Fruit fly (Drosophila melanogaster): ENCODE results near the gene klu.

The klu gene

dm6 chr3L:10940312-10940711, 68.7 kb downstream of the klu start (continued):
- TF ChIP-seq CG10631 (GFP tag; optimal IDR thresholded peaks at IDR 0.05): peak; percentile 58
- TF ChIP-seq Smox (GFP tag; optimal IDR thresholded peaks at IDR 0.05): peak; percentile 71
- peak; percentile 62 for TF ChIP-seq CG34406 (GFP tag; optimal IDR thresholded peaks at IDR 0.05)
- TF ChIP-seq Eip75B (GFP tag; optimal IDR thresholded peaks at IDR 0.05): peak; percentile 81
- peak; percentile 59; the same call in 2 of the 3 replicates for TF ChIP-seq eg (GFP tag; IDR thresholded peaks at IDR 0.05)
- peak; percentile 7 for TF ChIP-seq Lpt (GFP tag; optimal IDR thresholded peaks at IDR 0.05)
- TF ChIP-seq topi (GFP tag; optimal IDR thresholded peaks at IDR 0.05): peak; percentile 80
- TF ChIP-seq acj6 (GFP tag; optimal IDR thresholded peaks at IDR 0.05): peak; percentile 54
- peak; percentile 50 for TF ChIP-seq Ets21C (GFP tag; optimal IDR thresholded peaks at IDR 0.05)
- TF ChIP-seq Sox102F (GFP tag; optimal IDR thresholded peaks at IDR 0.05): peak; percentile 81
- peak; percentile 75 for TF ChIP-seq spab (GFP tag; optimal IDR thresholded peaks at IDR 0.05)
- peak; percentile 51 for TF ChIP-seq net (GFP tag; optimal IDR thresholded peaks at IDR 0.05)
- peak; percentile 62 for TF ChIP-seq CG6808 (GFP tag; optimal IDR thresholded peaks at IDR 0.05)
- TF ChIP-seq CG11902 (GFP tag; optimal IDR thresholded peaks at IDR 0.05): peak; percentile 61
- TF ChIP-seq ss (GFP tag; optimal IDR thresholded peaks at IDR 0.05): peak; percentile 63 to 76
- 0 out of 2 replicates have a peak, but pooled peaks have one; percentile 31 for TF ChIP-seq CG15336 (GFP tag; IDR thresholded peaks at IDR 0.05)
- TF ChIP-seq lz (GFP tag; optimal IDR thresholded peaks at IDR 0.05): peak; percentile 75
- TF ChIP-seq Eip93F (GFP tag; optimal IDR thresholded peaks at IDR 0.05): peak; percentile 38
- TF ChIP-seq Ets96B (tag; optimal IDR thresholded peaks at IDR 0.05): peak; percentile 75
- peak; percentile 76 for TF ChIP-seq CG7368 (GFP tag; optimal IDR thresholded peaks at IDR 0.05)
- no peak for TF ChIP-seq CG9139 (GFP tag; optimal IDR thresholded peaks at IDR 0.05)
- TF ChIP-seq CG16779 (tag; optimal IDR thresholded peaks at IDR 0.05): peak; percentile 28
- peak; percentile 49 for TF ChIP-seq CG6854 (GFP tag; optimal IDR thresholded peaks at IDR 0.05)
- TF ChIP-seq vri (GFP tag; optimal IDR thresholded peaks at IDR 0.05): peak; percentile 67
- TF ChIP-seq dsx (GFP tag; optimal IDR thresholded peaks at IDR 0.05; ENCODE audit: poor library complexity, severe bottlenecking): peak; percentile 64
- peak; percentile 80 for TF ChIP-seq cyc (GFP tag; optimal IDR thresholded peaks at IDR 0.05)
- TF ChIP-seq OdsH (GFP tag; optimal IDR thresholded peaks at IDR 0.05): peak; percentile 40
- peak; percentile 79 for TF ChIP-seq Met (GFP tag; optimal IDR thresholded peaks at IDR 0.05)
- TF ChIP-seq CG10669 (GFP tag; optimal IDR thresholded peaks at IDR 0.05): peak; percentile 75
- TF ChIP-seq CG8119 (GFP tag; IDR thresholded peaks at IDR 0.05): 0 out of 3 replicates have a peak, but pooled peaks have one; percentile 43
- no peak for TF ChIP-seq dac (GFP tag; optimal IDR thresholded peaks at IDR 0.05)
- TF ChIP-seq CG8319 (GFP tag; optimal IDR thresholded peaks at IDR 0.05): peak; percentile 40

dm6 chr3L:10938108-10938507, 70.9 kb downstream of the klu start:
- TF ChIP-seq CG6276 (GFP tag; optimal IDR thresholded peaks at IDR 0.05): peak; percentile 42
- peak; percentile 77 for TF ChIP-seq eg (GFP tag; IDR thresholded peaks at IDR 0.05)
- no peak for TF ChIP-seq Met (GFP tag; optimal IDR thresholded peaks at IDR 0.05)
- peak; percentile 14 for TF ChIP-seq Eip78C (GFP tag)
- TF ChIP-seq CG6163 (GFP tag; IDR thresholded peaks at IDR 0.05): peak; percentile 28; the same call in 1 of the 3 replicates

- no peak for TF ChIP-seq CG32006 (GFP tag; optimal IDR thresholded peaks at IDR 0.05)
- TF ChIP-seq CG6163 (GFP tag; IDR thresholded peaks at IDR 0.05): no peak
- TF ChIP-seq cyc (GFP tag; optimal IDR thresholded peaks at IDR 0.05): peak; percentile 25
- TF ChIP-seq CG8119 (GFP tag; IDR thresholded peaks at IDR 0.05): no peak
- no peak for TF ChIP-seq CG11762 (GFP tag; optimal IDR thresholded peaks at IDR 0.05; ENCODE audit: insufficient read depth)
- TF ChIP-seq salr (GFP tag; optimal IDR thresholded peaks at IDR 0.05): no peak
- no peak for TF ChIP-seq Ets96B (tag; optimal IDR thresholded peaks at IDR 0.05)
- TF ChIP-seq Eip75B (GFP tag; optimal IDR thresholded peaks at IDR 0.05): no peak
- no peak for TF ChIP-seq CG1621 (tag; optimal IDR thresholded peaks at IDR 0.05)
- TF ChIP-seq CG4318 (GFP tag; optimal IDR thresholded peaks at IDR 0.05): no peak
- TF ChIP-seq vri (GFP tag; optimal IDR thresholded peaks at IDR 0.05): no peak
- TF ChIP-seq net (GFP tag; optimal IDR thresholded peaks at IDR 0.05): no peak
- peak; percentile 4 for TF ChIP-seq CG3032 (tag; optimal IDR thresholded peaks at IDR 0.05)
- no peak for TF ChIP-seq CG11902 (GFP tag; optimal IDR thresholded peaks at IDR 0.05)
- no peak for TF ChIP-seq fd85E (GFP tag; optimal IDR thresholded peaks at IDR 0.05)
- TF ChIP-seq topi (GFP tag; optimal IDR thresholded peaks at IDR 0.05): peak; percentile 51
- peak; percentile 10 for TF ChIP-seq Ets21C (GFP tag; optimal IDR thresholded peaks at IDR 0.05)
- TF ChIP-seq CG8632 (GFP tag; optimal IDR thresholded peaks at IDR 0.05): no peak
- TF ChIP-seq CG6854 (GFP tag; optimal IDR thresholded peaks at IDR 0.05): no peak
- peak; percentile 13 for TF ChIP-seq CG6792 (GFP tag; optimal IDR thresholded peaks at IDR 0.05)
- TF ChIP-seq CG9139 (GFP tag; optimal IDR thresholded peaks at IDR 0.05): no peak
- peak; percentile 70 for TF ChIP-seq svp (GFP tag)
- peak; percentile 1 for TF ChIP-seq CG34406 (GFP tag; optimal IDR thresholded peaks at IDR 0.05)
- peak; percentile 44 for TF ChIP-seq CG31627 (GFP tag; optimal IDR thresholded peaks at IDR 0.05)
- no peak for TF ChIP-seq CG11294 (GFP tag; IDR thresholded peaks at IDR 0.05)
Measured at dm6 chr3L:10934983-10935539, 73.9 kb downstream of the klu start.
